Worm (Caenorhabditis elegans) whole organism, L4 larva: ENCODE data around the gene frm-7.
A peak's percentile ranks its signal among the peaks of the same experiment; 100 is the strongest.

Experiments
- F26F4.8 ChIP-seq: fragments of 200-800 bp; sonication (Bioruptor generic); conservative IDR thresholded peaks from 2 replicates; pipeline ENCODE4 v1.3.6; 2022; ENCODE audit warnings: missing genetic modification characterization, missing compliant biosample characterization
- F37D6.2 ChIP-seq: sonication (generic microtip); optimal IDR thresholded peaks from 2 replicates; lab custom pipeline; 2016; ENCODE audit warnings: mild to moderate bottlenecking, missing genetic modification characterization, missing compliant biosample characterization
- T20F7.1 ChIP-seq: fragments of 200-800 bp; sonication (Bioruptor generic); optimal IDR thresholded peaks from 2 replicates; lab custom pipeline; 2018; ENCODE audit warnings: mild to moderate bottlenecking, missing genetic modification characterization, missing compliant biosample characterization
- Y75B8A.6 ChIP-seq: fragments of 200-800 bp; sonication (Bioruptor generic); IDR thresholded peaks from 2 replicates; pipeline ENCODE4 v1.3.6; 2022; ENCODE audit warnings: missing genetic modification reagents, missing genetic modification characterization, missing compliant biosample characterization
- aha-1 ChIP-seq: fragments of 150-350 bp; peaks from one replicate; lab custom pipeline; 2014; ENCODE audit warnings: missing biosample characterization, missing genetic modification characterization
- arid-1 ChIP-seq: fragments of 200-800 bp; sonication (Bioruptor generic); conservative IDR thresholded peaks from 2 replicates; pipeline ENCODE4 v1.3.6; 2022; ENCODE audit warnings: missing genetic modification reagents, missing genetic modification characterization, missing compliant biosample characterization
- ceh-20 ChIP-seq: fragments of 200-800 bp; sonication (Bioruptor generic); IDR thresholded peaks from 2 replicates; pipeline ENCODE4 v1.3.6; 2022; ENCODE audit warnings: missing genetic modification reagents, missing genetic modification characterization, missing compliant biosample characterization
- ceh-28 ChIP-seq: fragments of 150-350 bp; optimal IDR thresholded peaks from 2 replicates; lab custom pipeline; 2014; ENCODE audit warnings: missing biosample characterization, missing genetic modification reagents, missing genetic modification characterization
- ceh-62 ChIP-seq: sonication (generic microtip); optimal IDR thresholded peaks from 2 replicates; lab custom pipeline; 2017; ENCODE audit warnings: missing biosample characterization, missing genetic modification characterization
- ceh-82 ChIP-seq: sonication (generic microtip); optimal IDR thresholded peaks from 2 replicates; lab custom pipeline; 2017; ENCODE audit warnings: missing biosample characterization, missing genetic modification characterization
- ces-1 ChIP-seq: fragments of 150-350 bp; sonication (generic microtip); optimal IDR thresholded peaks from 4 replicates; lab custom pipeline; 2014; ENCODE audit warnings: missing biosample characterization, missing genetic modification reagents, missing genetic modification characterization
- cey-2 ChIP-seq: sonication (generic microtip); optimal IDR thresholded peaks from 3 replicates; lab custom pipeline; 2017; ENCODE audit warnings: missing genetic modification characterization, mild to moderate bottlenecking, missing compliant biosample characterization, antibody characterized with exemption, borderline replicate concordance; ENCODE audit not compliant: insufficient read depth
- ctbp-1 ChIP-seq: fragments of 200-800 bp; sonication (Bioruptor generic); IDR thresholded peaks from 2 replicates; pipeline ENCODE4 v1.3.6; 2022; ENCODE audit warnings: missing genetic modification reagents, missing genetic modification characterization, missing compliant biosample characterization
- daf-12 ChIP-seq: fragments of 150-350 bp; optimal IDR thresholded peaks from 2 replicates; lab custom pipeline; 2014; ENCODE audit warnings: missing biosample characterization, missing genetic modification reagents, missing genetic modification characterization
- daf-16 ChIP-seq, 3 experiments: sonication (generic microtip); optimal IDR thresholded peaks; 2 replicates each; lab custom pipeline; 2016 to 2017; ENCODE audit warnings: missing genetic modification characterization in 3 of 3, missing genetic modification reagents in 3 of 3, mild to moderate bottlenecking in 2 of 3, missing compliant biosample characterization in 2 of 3, missing biosample characterization in 1 of 3, moderate library complexity in 1 of 3
- daf-19 ChIP-seq: fragments of 200-800 bp; sonication (Bioruptor generic); conservative IDR thresholded peaks from 2 replicates; pipeline ENCODE4 v1.3.6; 2022; ENCODE audit warnings: missing genetic modification characterization, missing compliant biosample characterization
- daf-8 ChIP-seq: fragments of 200-800 bp; sonication (Bioruptor generic); IDR thresholded peaks from 2 replicates; pipeline ENCODE4 v1.3.6; 2022; ENCODE audit warnings: missing genetic modification characterization, missing compliant biosample characterization
- dmd-6 ChIP-seq: fragments of 200-800 bp; sonication (Bioruptor generic); IDR thresholded peaks from 2 replicates; pipeline ENCODE4 v1.3.6; 2022; ENCODE audit warnings: missing genetic modification reagents, missing genetic modification characterization, missing compliant biosample characterization
- dpl-1 ChIP-seq: fragments of 150-350 bp; optimal IDR thresholded peaks from 2 replicates; lab custom pipeline; 2014; ENCODE audit warnings: missing biosample characterization, missing genetic modification reagents, missing genetic modification characterization
- dve-1 ChIP-seq: sonication (generic microtip); optimal IDR thresholded peaks from 2 replicates; lab custom pipeline; 2017; ENCODE audit warnings: antibody characterized with exemption, mild to moderate bottlenecking, missing genetic modification characterization, missing compliant biosample characterization; ENCODE audit not compliant: insufficient read depth
- hif-1 ChIP-seq, 2 experiments: sonication (generic microtip); optimal IDR thresholded peaks; 2 replicates each; lab custom pipeline; 2016 to 2017; ENCODE audit warnings: missing compliant biosample characterization in 2 of 2, missing genetic modification characterization in 2 of 2, missing genetic modification reagents in 2 of 2, missing genotype in 2 of 2, mild to moderate bottlenecking in 1 of 2
- hlh-11 ChIP-seq: fragments of 200-800 bp; sonication (Bioruptor generic); optimal IDR thresholded peaks from 2 replicates; lab custom pipeline; 2018; ENCODE audit warnings: mild to moderate bottlenecking, missing genetic modification characterization, missing compliant biosample characterization
- hlh-30 ChIP-seq: sonication (generic microtip); optimal IDR thresholded peaks from 2 replicates; lab custom pipeline; 2017; ENCODE audit warnings: antibody characterized with exemption, mild to moderate bottlenecking, missing genetic modification characterization, missing compliant biosample characterization; ENCODE audit not compliant: insufficient read depth
- lim-7 ChIP-seq: fragments of 200-800 bp; sonication (Bioruptor generic); IDR thresholded peaks from 2 replicates; pipeline ENCODE4 v1.3.6; 2022; ENCODE audit warnings: missing genetic modification characterization, missing compliant biosample characterization
- lin-15B ChIP-seq: fragments of 150-350 bp; sonication (generic microtip); optimal IDR thresholded peaks from 3 replicates; lab custom pipeline; 2014; ENCODE audit warnings: missing biosample characterization, missing genetic modification characterization
- lin-38 ChIP-seq: fragments of 200-800 bp; sonication (Bioruptor generic); IDR thresholded peaks from 2 replicates; pipeline ENCODE4 v1.3.6; 2022; ENCODE audit warnings: missing genetic modification reagents, missing genetic modification characterization, missing compliant biosample characterization
- lsy-2 ChIP-seq, 2 experiments: fragments of 150-350 bp in 1 of 2; sonication (generic microtip) in 1 of 2; optimal IDR thresholded peaks; 2 replicates each; lab custom pipeline; 2014 to 2017; ENCODE audit warnings: missing biosample characterization in 2 of 2, missing genetic modification characterization in 2 of 2
- mep-1 ChIP-seq: fragments of 150-350 bp; sonication (generic microtip); optimal IDR thresholded peaks from 3 replicates; lab custom pipeline; 2014; ENCODE audit warnings: missing biosample characterization, missing genetic modification characterization
- mxl-2 ChIP-seq: fragments of 200-800 bp; sonication (Bioruptor generic); conservative IDR thresholded peaks from 2 replicates; pipeline ENCODE4 v1.3.6; 2022; ENCODE audit warnings: missing genetic modification reagents, missing genetic modification characterization, missing compliant biosample characterization
- mxl-3 ChIP-seq: fragments of 200-800 bp; sonication (Bioruptor generic); optimal IDR thresholded peaks from 2 replicates; lab custom pipeline; 2018; ENCODE audit warnings: mild to moderate bottlenecking, missing genetic modification characterization, missing compliant biosample characterization
- nhr-237 ChIP-seq: sonication (generic microtip); optimal IDR thresholded peaks from 2 replicates; lab custom pipeline; 2017; ENCODE audit warnings: missing biosample characterization, missing genetic modification characterization
- nhr-28 ChIP-seq: fragments of 150-350 bp; optimal IDR thresholded peaks from 2 replicates; lab custom pipeline; 2014; ENCODE audit warnings: missing biosample characterization, missing genetic modification characterization
- nhr-6 ChIP-seq: fragments of 150-350 bp; optimal IDR thresholded peaks from 2 replicates; lab custom pipeline; 2014; ENCODE audit warnings: missing biosample characterization, missing genetic modification characterization
- nhr-77 ChIP-seq: fragments of 150-350 bp; optimal IDR thresholded peaks from 2 replicates; lab custom pipeline; 2014; ENCODE audit warnings: missing biosample characterization, missing genetic modification characterization
- pha-4 ChIP-seq, 2 experiments: fragments of 150-350 bp in 1 of 2; fragments of 200-800 bp in 1 of 2; sonication (Bioruptor generic) in 1 of 2; IDR thresholded peaks in 1 of 2; optimal IDR thresholded peaks in 1 of 2; 2 replicates each; pipeline versions ENCODE4 v1.3.6 to Lab custom; 2014 to 2022; ENCODE audit warnings: missing genetic modification characterization in 2 of 2, missing genetic modification reagents in 2 of 2, missing biosample characterization in 1 of 2, missing compliant biosample characterization in 1 of 2
- php-3 ChIP-seq: fragments of 200-800 bp; sonication (Bioruptor generic); IDR thresholded peaks from 2 replicates; pipeline ENCODE4 v1.3.6; 2022; ENCODE audit warnings: missing genetic modification reagents, missing genetic modification characterization, missing compliant biosample characterization
- pqm-1 ChIP-seq: sonication (generic microtip); optimal IDR thresholded peaks from 2 replicates; lab custom pipeline; 2017; ENCODE audit warnings: missing biosample characterization, missing genetic modification characterization
- spr-1 ChIP-seq: sonication (generic microtip); optimal IDR thresholded peaks from 2 replicates; lab custom pipeline; 2016; ENCODE audit warnings: mild to moderate bottlenecking, missing genetic modification characterization, missing compliant biosample characterization
- unc-62 ChIP-seq, 3 experiments: fragments of 150-350 bp in 1 of 3; sonication (generic microtip); optimal IDR thresholded peaks in 2 of 3; peaks in 1 of 3; 1 replicate in 1 of 3; 2 replicates in 2 of 3; lab custom pipeline; 2014 to 2017; ENCODE audit warnings: missing biosample characterization in 3 of 3, missing genetic modification characterization in 3 of 3, missing genetic modification reagents in 3 of 3, missing genotype in 1 of 3
- vab-7 ChIP-seq: fragments of 200-800 bp; sonication (Bioruptor generic); IDR thresholded peaks from 2 replicates; pipeline ENCODE4 v1.3.6; 2022; ENCODE audit warnings: missing genetic modification reagents, missing genetic modification characterization, missing compliant biosample characterization
- zip-11 ChIP-seq: fragments of 200-800 bp; sonication (Bioruptor generic); IDR thresholded peaks from 2 replicates; pipeline ENCODE4 v1.3.6; 2022; ENCODE audit warnings: missing genetic modification characterization, missing compliant biosample characterization

The frm-7 gene

DNA sequence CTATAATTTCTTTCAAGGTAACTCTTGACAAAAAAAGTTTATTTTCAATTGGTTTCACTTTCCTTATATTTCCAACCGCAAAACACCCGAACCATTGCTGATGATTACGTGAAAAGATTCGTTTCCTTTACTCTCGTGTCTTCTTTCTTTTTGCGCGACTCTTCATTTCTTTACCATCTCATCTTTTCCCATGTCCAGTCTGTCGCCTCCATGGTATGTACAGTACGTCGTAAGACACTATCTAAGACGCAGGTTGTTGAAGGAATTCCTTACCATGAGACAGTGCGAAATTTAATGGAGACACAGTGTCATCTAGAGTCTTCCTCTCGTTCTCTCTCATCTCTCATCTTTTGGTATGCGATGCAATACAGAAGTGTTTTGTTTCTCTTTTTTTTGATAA lies 2.1 kb upstream of the frm-7 start (continued):
- no peak for TF ChIP-seq pha-4 (GFP tag; IDR thresholded peaks at IDR 0.05; lab: Robert Waterston, UW)
- TF ChIP-seq pha-4 (tag; optimal IDR thresholded peaks at IDR 0.05; lab: Kevin White, UChicago), result peak; percentile 55
- no peak for TF ChIP-seq T20F7.1 (GFP tag; lab: Kevin White, UChicago)
- TF ChIP-seq aha-1, result peak; percentile 92
- peak in 1 of 2 experiments; percentile 95 for TF ChIP-seq unc-62 (GFP tag; optimal IDR thresholded peaks at IDR 0.05 in 1 of 2; lab: Kevin White, UChicago)
- TF ChIP-seq unc-62 (tag; optimal IDR thresholded peaks at IDR 0.05; lab: Kevin White, UChicago), result no peak
- TF ChIP-seq nhr-77, result peak; percentile 32
- peak; percentile 84 for TF ChIP-seq hlh-11 (tag; lab: Kevin White, UChicago)
- no peak for TF ChIP-seq daf-8
- TF ChIP-seq daf-12, result no peak
- TF ChIP-seq ctbp-1 (GFP tag; lab: Robert Waterston, UW), result no peak
- 0 out of 2 replicates have a peak, but pooled peaks have one; percentile 6 for TF ChIP-seq lin-38 (GFP tag; lab: Robert Waterston, UW)
- TF ChIP-seq Y75B8A.6 (GFP tag; lab: Robert Waterston, UW), result no peak
- TF ChIP-seq pqm-1, result peak; percentile 32
- peak; percentile 87 for TF ChIP-seq dve-1
- no peak for TF ChIP-seq ceh-28
- peak; percentile 68 for TF ChIP-seq dmd-6 (GFP tag; lab: Robert Waterston, UW)
- no peak for TF ChIP-seq hif-1 (tag; optimal IDR thresholded peaks at IDR 0.05; lab: Kevin White, UChicago)
- TF ChIP-seq daf-16 (GFP tag; optimal IDR thresholded peaks at IDR 0.05; lab: Kevin White, UChicago), result no peak
- TF ChIP-seq daf-16 (tag; optimal IDR thresholded peaks at IDR 0.05; lab: Kevin White, UChicago), result peak; percentile 65
- no peak for TF ChIP-seq nhr-237 (tag; lab: Kevin White, UChicago)
- TF ChIP-seq zip-11 (GFP tag; lab: Robert Waterston, UW), result no peak
- TF ChIP-seq mxl-2, result no peak
- no peak for TF ChIP-seq lin-15B
- TF ChIP-seq ceh-20 (GFP tag; lab: Robert Waterston, UW), result peak; percentile 48; the same call in 1 of the 2 replicates
- TF ChIP-seq daf-19 (GFP tag; lab: Robert Waterston, UW), result 0 out of 2 replicates have a peak, but pooled peaks have one; percentile 10
- TF ChIP-seq nhr-28 (tag; lab: Kevin White, UChicago), result peak; percentile 81
- TF ChIP-seq hlh-30, result peak; percentile 94
- TF ChIP-seq mxl-3 (GFP tag; lab: Kevin White, UChicago), result peak; percentile 58
- no peak for TF ChIP-seq ceh-62 (tag; lab: Kevin White, UChicago)
- no peak for TF ChIP-seq ces-1
- TF ChIP-seq, all 104 proteins: peak for 29

DNA sequence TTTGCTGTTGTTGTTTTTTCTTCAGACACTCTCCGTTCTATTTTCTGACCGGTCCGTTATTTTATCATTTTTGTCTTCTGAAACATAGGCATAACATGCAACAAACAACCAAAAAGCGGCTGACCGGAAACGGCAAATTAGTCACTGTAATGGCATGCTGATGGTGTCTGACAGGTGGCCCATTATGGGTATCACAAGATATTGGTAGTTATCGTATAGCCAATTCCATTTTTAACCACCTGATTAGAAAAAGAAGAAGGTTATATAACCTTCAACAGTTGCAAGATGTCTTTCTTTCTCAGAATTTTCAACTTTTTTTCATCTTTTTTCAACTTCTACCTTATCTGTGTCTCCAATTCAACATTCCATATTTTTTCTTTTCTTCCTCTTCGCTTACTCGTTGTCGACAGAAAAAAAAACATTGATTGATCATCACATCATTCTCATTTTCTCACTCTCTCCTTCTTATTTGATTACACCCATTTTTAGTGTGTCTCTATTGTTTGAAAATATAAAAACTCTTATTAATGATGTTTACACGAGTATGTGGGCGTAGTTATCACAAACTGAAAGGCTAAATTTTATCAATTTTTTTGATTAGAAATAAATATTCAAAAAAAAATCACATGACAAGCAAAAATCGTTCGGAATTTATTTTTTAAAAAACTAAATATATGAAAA lies 1.4 kb upstream of the frm-7 start:
- TF ChIP-seq lsy-2 (tag; optimal IDR thresholded peaks at IDR 0.05; lab: Kevin White, UChicago) (peak in 1 of 2 experiments; percentile 31), ceh-82 (no peak), hlh-30 (peak; percentile 53), mep-1 (tag; lab: Kevin White, UChicago) (peak; percentile 32), pqm-1 (peak; percentile 53), cey-2 (peak; percentile 64), F37D6.2 (tag; lab: Kevin White, UChicago) (no peak), vab-7 (GFP tag; lab: Robert Waterston, UW) (no peak), nhr-28 (tag; lab: Kevin White, UChicago) (peak; percentile 48), php-3 (GFP tag; lab: Robert Waterston, UW) (no peak), nhr-6 (tag; lab: Kevin White, UChicago) (peak; percentile 64), spr-1 (tag; lab: Kevin White, UChicago) (no peak), F26F4.8 (no peak), lim-7 (GFP tag; lab: Robert Waterston, UW) (no peak), dve-1 (peak; percentile 70), Y75B8A.6 (GFP tag; lab: Robert Waterston, UW) (no peak), mxl-2 (no peak), daf-16 (GFP tag; optimal IDR thresholded peaks at IDR 0.05; lab: Kevin White, UChicago) (no peak), daf-16 (tag; optimal IDR thresholded peaks at IDR 0.05; lab: Kevin White, UChicago) (peak; percentile 90), arid-1 (GFP tag; lab: Robert Waterston, UW) (no peak), unc-62 (GFP tag; optimal IDR thresholded peaks at IDR 0.05 in 1 of 2; lab: Kevin White, UChicago) (peak in 1 of 2 experiments; percentile 85), unc-62 (tag; optimal IDR thresholded peaks at IDR 0.05; lab: Kevin White, UChicago) (no peak), dpl-1 (GFP tag; lab: Kevin White, UChicago) (no peak)
- TF ChIP-seq, all 104 proteins: peak for 10
